Worm (Caenorhabditis elegans) whole organism, mixed stage, embryonic: ENCODE measurements around the gene nmur-3.

Experiments used
- M03D4.4 ChIP-seq: sonication (generic microtip); optimal IDR thresholded peaks from 2 replicates; lab custom pipeline; 2017; ENCODE audit warnings: mild to moderate bottlenecking, missing genetic modification characterization, missing compliant biosample characterization
- bed-3 ChIP-seq: fragments of 200-800 bp; sonication (Bioruptor generic); optimal IDR thresholded peaks from 3 replicates; lab custom pipeline; 2018; ENCODE audit warnings: mild to moderate bottlenecking, missing genetic modification characterization, moderate library complexity, missing compliant biosample characterization
- blmp-1 ChIP-seq: fragments of 150-350 bp; optimal IDR thresholded peaks from 2 replicates; lab custom pipeline; 2014; ENCODE audit warnings: missing biosample characterization, missing genetic modification characterization
- ceh-39 ChIP-seq: fragments of 150-350 bp; optimal IDR thresholded peaks from 2 replicates; lab custom pipeline; 2014; ENCODE audit warnings: missing biosample characterization, missing genetic modification characterization
- ceh-43 ChIP-seq: fragments of 200-800 bp; sonication (Bioruptor generic); optimal IDR thresholded peaks from 2 replicates; lab custom pipeline; 2018; ENCODE audit warnings: mild to moderate bottlenecking, missing genetic modification characterization, moderate library complexity, missing compliant biosample characterization
- ceh-83 ChIP-seq: fragments of 200-800 bp; sonication (Bioruptor generic); optimal IDR thresholded peaks from 2 replicates; lab custom pipeline; 2018; ENCODE audit warnings: mild to moderate bottlenecking, missing genetic modification characterization, missing compliant biosample characterization
- ces-1 ChIP-seq: fragments of 150-350 bp; optimal IDR thresholded peaks from 2 replicates; lab custom pipeline; 2014; ENCODE audit warnings: missing biosample characterization, missing genetic modification reagents, missing genetic modification characterization
- cnd-1 ChIP-seq: fragments of 200-800 bp; sonication (Bioruptor generic); optimal IDR thresholded peaks from 2 replicates; lab custom pipeline; 2018; ENCODE audit warnings: mild to moderate bottlenecking, missing genetic modification characterization, missing compliant biosample characterization
- drap-1 ChIP-seq: fragments of 200-800 bp; sonication (Bioruptor generic); optimal IDR thresholded peaks from 3 replicates; lab custom pipeline; 2018; ENCODE audit warnings: mild to moderate bottlenecking, missing genetic modification characterization, missing compliant biosample characterization
- elt-1 ChIP-seq: sonication (generic microtip); optimal IDR thresholded peaks from 2 replicates; lab custom pipeline; 2017; ENCODE audit warnings: missing genetic modification characterization, mild to moderate bottlenecking, missing compliant biosample characterization, antibody characterized with exemption, moderate library complexity, borderline replicate concordance; ENCODE audit not compliant: insufficient read depth
- elt-3 ChIP-seq: fragments of 150-350 bp; optimal IDR thresholded peaks from 2 replicates; lab custom pipeline; 2014; ENCODE audit warnings: missing biosample characterization, missing genetic modification characterization
- flh-1 ChIP-seq: fragments of 200-800 bp; sonication (Bioruptor generic); optimal IDR thresholded peaks from 2 replicates; lab custom pipeline; 2018; ENCODE audit warnings: mild to moderate bottlenecking, missing genetic modification characterization, moderate library complexity, missing compliant biosample characterization
- ham-2 ChIP-seq: fragments of 200-800 bp; sonication (Bioruptor generic); optimal IDR thresholded peaks from 2 replicates; lab custom pipeline; 2018; ENCODE audit warnings: mild to moderate bottlenecking, missing genetic modification characterization, missing compliant biosample characterization
- hlh-1 ChIP-seq: fragments of 150-350 bp; optimal IDR thresholded peaks from 2 replicates; lab custom pipeline; 2014; ENCODE audit warnings: missing biosample characterization, missing genetic modification reagents, missing genetic modification characterization
- lin-13 ChIP-seq: fragments of 150-350 bp; optimal IDR thresholded peaks from 2 replicates; lab custom pipeline; 2014; ENCODE audit warnings: missing biosample characterization, missing genetic modification characterization
- lin-32 ChIP-seq: fragments of 200-800 bp; sonication (Bioruptor generic); optimal IDR thresholded peaks from 2 replicates; lab custom pipeline; 2018; ENCODE audit warnings: mild to moderate bottlenecking, missing genetic modification characterization, missing compliant biosample characterization
- lsy-2 ChIP-seq: fragments of 150-350 bp; optimal IDR thresholded peaks from 2 replicates; lab custom pipeline; 2014; ENCODE audit warnings: missing biosample characterization, missing genetic modification characterization
- mab-5 ChIP-seq: fragments of 150-350 bp; optimal IDR thresholded peaks from 2 replicates; lab custom pipeline; 2014; ENCODE audit warnings: missing biosample characterization, missing genetic modification characterization
- mep-1 ChIP-seq: fragments of 150-350 bp; optimal IDR thresholded peaks from 2 replicates; lab custom pipeline; 2017; ENCODE audit warnings: missing biosample characterization, missing genetic modification reagents, missing genetic modification characterization, inconsistent platforms
- mls-2 ChIP-seq: sonication (generic microtip); optimal IDR thresholded peaks from 2 replicates; lab custom pipeline; 2016; ENCODE audit warnings: mild to moderate bottlenecking, missing genetic modification characterization, moderate library complexity, missing compliant biosample characterization
- nhr-12 ChIP-seq: fragments of 150-350 bp; optimal IDR thresholded peaks from 2 replicates; lab custom pipeline; 2014; ENCODE audit warnings: missing biosample characterization, missing genetic modification characterization
- nhr-2 ChIP-seq: fragments of 150-350 bp; optimal IDR thresholded peaks from 2 replicates; lab custom pipeline; 2014; ENCODE audit warnings: missing biosample characterization, missing genetic modification characterization
- nhr-237 ChIP-seq: fragments of 150-350 bp; optimal IDR thresholded peaks from 2 replicates; lab custom pipeline; 2014; ENCODE audit warnings: missing biosample characterization, missing genetic modification characterization
- nhr-28 ChIP-seq: fragments of 150-350 bp; optimal IDR thresholded peaks from 2 replicates; lab custom pipeline; 2014; ENCODE audit warnings: missing biosample characterization, missing genetic modification characterization
- nhr-76 ChIP-seq: sonication (generic microtip); optimal IDR thresholded peaks from 2 replicates; lab custom pipeline; 2017; ENCODE audit warnings: missing biosample characterization, missing genetic modification characterization
- pha-4 ChIP-seq: fragments of 150-350 bp; optimal IDR thresholded peaks from 2 replicates; lab custom pipeline; 2018; ENCODE audit warnings: missing biosample characterization, missing genetic modification reagents, missing genetic modification characterization
- sem-2 ChIP-seq: fragments of 200-800 bp; sonication (Bioruptor generic); optimal IDR thresholded peaks from 2 replicates; lab custom pipeline; 2018; ENCODE audit warnings: mild to moderate bottlenecking, missing genetic modification characterization, missing compliant biosample characterization
- snpc-4 ChIP-seq: fragments of 150-350 bp; optimal IDR thresholded peaks from 2 replicates; lab custom pipeline; 2014; ENCODE audit warnings: missing biosample characterization, missing genetic modification characterization
- sptf-1 ChIP-seq: sonication (generic microtip); optimal IDR thresholded peaks from 2 replicates; lab custom pipeline; 2017; ENCODE audit warnings: mild to moderate bottlenecking, missing genetic modification characterization, moderate library complexity, missing compliant biosample characterization
- tbx-8 ChIP-seq: fragments of 200-800 bp; sonication (Bioruptor generic); optimal IDR thresholded peaks from 2 replicates; lab custom pipeline; 2018; ENCODE audit warnings: mild to moderate bottlenecking, missing genetic modification characterization, moderate library complexity, missing compliant biosample characterization
- unc-120 ChIP-seq: sonication (generic microtip); optimal IDR thresholded peaks from 2 replicates; lab custom pipeline; 2017; ENCODE audit warnings: missing genetic modification characterization, missing compliant biosample characterization; ENCODE audit not compliant: poor library complexity, severe bottlenecking
- unc-39 ChIP-seq: fragments of 150-350 bp; optimal IDR thresholded peaks from 2 replicates; lab custom pipeline; 2014; ENCODE audit warnings: missing biosample characterization, missing genetic modification characterization
- unc-62 ChIP-seq: fragments of 150-350 bp; optimal IDR thresholded peaks from 2 replicates; lab custom pipeline; 2014; ENCODE audit warnings: missing biosample characterization, missing genetic modification reagents, missing genetic modification characterization
- zip-8 ChIP-seq: fragments of 150-350 bp; optimal IDR thresholded peaks from 2 replicates; lab custom pipeline; 2014; ENCODE audit warnings: missing biosample characterization, missing genetic modification characterization
- ztf-11 ChIP-seq: fragments of 150-350 bp; optimal IDR thresholded peaks from 2 replicates; lab custom pipeline; 2014; ENCODE audit warnings: missing biosample characterization, missing genetic modification characterization

nmur-3 gene

ce11 chrX:4437555-4437954 lies 28.8 kb upstream of the nmur-3 start, which contains the start of gene cest-26:
cest-26 (minus strand) TSS chrX:4437655.
- TF ChIP-seq ces-1 (GFP tag; lab: Kevin White, UChicago) (peak; percentile 8), hlh-1 (peak; percentile 18), snpc-4 (tag; lab: Kevin White, UChicago) (no peak)

ce11 chrX:4438823-4439222 lies 27.5 kb upstream of the nmur-3 start:
- no peak for TF ChIP-seq cnd-1
- no peak for TF ChIP-seq elt-3 (tag; lab: Kevin White, UChicago)
- TF ChIP-seq snpc-4 (tag; lab: Kevin White, UChicago), result no peak
- no peak for TF ChIP-seq lin-32 (GFP tag; lab: Kevin White, UChicago)
- TF ChIP-seq, all 35 proteins: peak for 0

ce11 chrX:4439616-4440015 lies 26.7 kb upstream of the nmur-3 start:
- TF ChIP-seq tbx-8 (GFP tag; lab: Kevin White, UChicago) (no peak), nhr-2 (tag; lab: Kevin White, UChicago) (no peak), ceh-83 (GFP tag; lab: Kevin White, UChicago) (no peak), nhr-12 (tag; lab: Kevin White, UChicago) (no peak), unc-120 (tag; lab: Kevin White, UChicago) (no peak), sem-2 (GFP tag; lab: Kevin White, UChicago) (no peak)
- TF ChIP-seq, all 35 proteins: peak for 0

ce11 chrX:4440641-4441040 lies 25.7 kb upstream of the nmur-3 start, which contains the start of gene F15A8.1:
F15A8.1 (plus strand) TSS chrX:4440941.
- TF ChIP-seq elt-1 (tag; lab: Kevin White, UChicago) (no peak), unc-120 (tag; lab: Kevin White, UChicago) (no peak), pha-4 (tag; lab: Kevin White, UChicago) (no peak), elt-3 (tag; lab: Kevin White, UChicago) (no peak), sem-2 (GFP tag; lab: Kevin White, UChicago) (no peak), lsy-2 (tag; lab: Kevin White, UChicago) (no peak), unc-62 (GFP tag; lab: Kevin White, UChicago) (no peak)

ce11 chrX:4444073-4444472 lies 22.2 kb upstream of the nmur-3 start:
- TF ChIP-seq zip-8 (tag; lab: Kevin White, UChicago) (no peak), hlh-1 (no peak), unc-120 (tag; lab: Kevin White, UChicago) (peak; percentile 63), lsy-2 (tag; lab: Kevin White, UChicago) (no peak), mab-5 (tag; lab: Kevin White, UChicago) (no peak), mls-2 (peak; percentile 78), snpc-4 (tag; lab: Kevin White, UChicago) (no peak), ham-2 (GFP tag; lab: Kevin White, UChicago) (no peak), ztf-11 (tag; lab: Kevin White, UChicago) (no peak), blmp-1 (tag; lab: Kevin White, UChicago) (no peak), nhr-12 (tag; lab: Kevin White, UChicago) (no peak), nhr-76 (tag; lab: Kevin White, UChicago) (no peak), sem-2 (GFP tag; lab: Kevin White, UChicago) (peak; percentile 63), M03D4.4 (tag; lab: Kevin White, UChicago) (peak; percentile 84), cnd-1 (peak; percentile 78), elt-1 (tag; lab: Kevin White, UChicago) (no peak), flh-1 (GFP tag; lab: Kevin White, UChicago) (no peak), mep-1 (tag; lab: Kevin White, UChicago) (peak; percentile 13), nhr-2 (tag; lab: Kevin White, UChicago) (no peak), ceh-83 (GFP tag; lab: Kevin White, UChicago) (peak; percentile 80), unc-39 (tag; lab: Kevin White, UChicago) (no peak), lin-13 (peak; percentile 18), sptf-1 (peak; percentile 84), drap-1 (GFP tag; lab: Kevin White, UChicago) (peak; percentile 76), bed-3 (GFP tag; lab: Kevin White, UChicago) (peak; percentile 63), lin-32 (GFP tag; lab: Kevin White, UChicago) (peak; percentile 33), unc-62 (GFP tag; lab: Kevin White, UChicago) (no peak), elt-3 (tag; lab: Kevin White, UChicago) (no peak), ceh-43 (peak; percentile 58), nhr-237 (no peak), ceh-39 (tag; lab: Kevin White, UChicago) (no peak), pha-4 (tag; lab: Kevin White, UChicago) (no peak), nhr-28 (no peak), ces-1 (GFP tag; lab: Kevin White, UChicago) (peak; percentile 10), tbx-8 (GFP tag; lab: Kevin White, UChicago) (peak; percentile 67)
